Worm (Caenorhabditis elegans) whole organism, mixed stage, embryonic: Measurements from ENCODE around the gene pcn-1.

Experiments used
- elt-1 ChIP-seq: sonication (generic microtip); optimal IDR thresholded peaks from 2 replicates; lab custom pipeline; 2017; ENCODE audit warnings: missing genetic modification characterization, mild to moderate bottlenecking, missing compliant biosample characterization, antibody characterized with exemption, moderate library complexity, borderline replicate concordance; ENCODE audit not compliant: insufficient read depth
- nhr-12 ChIP-seq: fragments of 150-350 bp; optimal IDR thresholded peaks from 2 replicates; lab custom pipeline; 2014; ENCODE audit warnings: missing biosample characterization, missing genetic modification characterization
- nhr-237 ChIP-seq: fragments of 150-350 bp; optimal IDR thresholded peaks from 2 replicates; lab custom pipeline; 2014; ENCODE audit warnings: missing biosample characterization, missing genetic modification characterization
- nhr-76 ChIP-seq: sonication (generic microtip); optimal IDR thresholded peaks from 2 replicates; lab custom pipeline; 2017; ENCODE audit warnings: missing biosample characterization, missing genetic modification characterization
- unc-39 ChIP-seq: fragments of 150-350 bp; optimal IDR thresholded peaks from 2 replicates; lab custom pipeline; 2014; ENCODE audit warnings: missing biosample characterization, missing genetic modification characterization

DNA sequence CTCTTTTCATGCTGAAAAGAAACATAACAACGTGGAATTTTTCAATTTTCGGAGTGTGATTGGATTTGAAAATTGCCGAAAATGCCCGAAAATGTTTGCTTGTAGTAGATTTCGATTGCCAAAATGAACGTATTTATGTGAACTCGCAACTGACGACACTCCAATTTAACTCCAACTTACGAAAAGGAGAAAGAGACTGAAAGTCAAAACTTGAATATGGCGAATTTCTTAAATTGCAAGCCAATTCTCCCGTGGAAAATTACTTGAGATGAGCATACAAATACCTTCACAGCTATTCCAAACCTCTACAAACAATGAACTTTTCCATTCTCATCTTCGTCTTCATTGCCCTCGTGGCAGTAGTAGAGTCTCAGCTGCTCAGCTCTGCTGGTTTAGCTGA lies 33.4 kb upstream of the pcn-1 start:
- TF ChIP-seq unc-39 (tag; lab: Kevin White, UChicago) (no peak), nhr-12 (tag; lab: Kevin White, UChicago) (no peak), nhr-237 (tag; lab: Kevin White, UChicago) (no peak), elt-1 (no peak), nhr-76 (tag; lab: Kevin White, UChicago) (no peak)
